Fruit fly (Drosophila melanogaster) S2 (cell line): ENCODE results near the gene CG31087.

Source experiments
- CG8478 ChIP-seq: fragments of >200 bp; optimal IDR thresholded peaks from 2 replicates; lab custom pipeline; 2018
- CTCF ChIP-seq, 2 experiments: fragments of >200 bp; optimal IDR thresholded peaks; 2 replicates each; lab custom pipeline; 2018

DNA sequence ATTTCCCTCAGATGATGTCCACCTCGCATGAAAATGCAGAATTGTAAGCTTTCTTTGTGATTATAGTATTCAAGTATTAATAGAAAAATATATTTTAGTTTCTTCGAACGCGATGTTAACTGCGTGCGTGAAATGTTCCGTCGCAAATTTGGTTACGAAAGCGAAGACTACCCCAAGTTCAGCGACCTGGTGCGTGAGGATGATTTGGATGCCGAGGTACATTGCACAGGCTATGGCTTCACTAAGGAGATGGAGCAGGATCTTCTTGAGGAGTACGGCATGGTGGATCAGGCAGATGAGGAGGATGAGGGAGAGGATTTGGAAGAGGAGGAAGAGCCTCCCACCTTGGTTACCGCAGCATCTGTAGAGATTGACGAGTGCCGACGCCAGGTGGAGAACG, 46.9 kb downstream of the CG31087 start:
- TF ChIP-seq CTCF (optimal IDR thresholded peaks at IDR 0.05; lab: Kevin White, UChicago) (no peak), CG8478 (lab: Kevin White, UChicago) (no peak)
